Worm (Caenorhabditis elegans) whole organism, L2 larva: Measurements from ENCODE around the gene prx-14.

Experiments used
- C34F6.9 ChIP-seq: fragments of 150-350 bp; optimal IDR thresholded peaks from 2 replicates; lab custom pipeline; 2014; ENCODE audit warnings: missing biosample characterization, missing genetic modification characterization
- F13H6.1 ChIP-seq: sonication (generic microtip); optimal IDR thresholded peaks from 2 replicates; lab custom pipeline; 2016; ENCODE audit warnings: missing genetic modification characterization, missing compliant biosample characterization
- R02D3.7 ChIP-seq: fragments of 150-350 bp; optimal IDR thresholded peaks from 2 replicates; lab custom pipeline; 2014; ENCODE audit warnings: missing biosample characterization, missing genetic modification characterization
- Y55F3AM.14 ChIP-seq: fragments of 200-800 bp; sonication (Bioruptor generic); optimal IDR thresholded peaks from 2 replicates; lab custom pipeline; 2018; ENCODE audit warnings: mild to moderate bottlenecking, missing genetic modification characterization, missing compliant biosample characterization
- ZK546.5 ChIP-seq: sonication (generic microtip); optimal IDR thresholded peaks from 2 replicates; lab custom pipeline; 2017; ENCODE audit warnings: missing biosample characterization, missing genetic modification characterization
- alr-1 ChIP-seq: fragments of 150-350 bp; optimal IDR thresholded peaks from 2 replicates; lab custom pipeline; 2014; ENCODE audit warnings: missing biosample characterization, missing genetic modification characterization
- aly-2 ChIP-seq: fragments of 150-350 bp; optimal IDR thresholded peaks from 2 replicates; lab custom pipeline; 2014; ENCODE audit warnings: missing biosample characterization, missing genetic modification characterization
- ama-1 ChIP-seq: fragments of 150-350 bp; optimal IDR thresholded peaks from 2 replicates; lab custom pipeline; 2018; ENCODE audit warnings: inconsistent platforms
- blmp-1 ChIP-seq: sonication (generic microtip); optimal IDR thresholded peaks from 2 replicates; lab custom pipeline; 2017; ENCODE audit warnings: missing genetic modification characterization, mild to moderate bottlenecking, missing compliant biosample characterization, antibody characterized with exemption, moderate library complexity; ENCODE audit not compliant: insufficient read depth
- ceh-16 ChIP-seq: fragments of 150-350 bp; optimal IDR thresholded peaks from 2 replicates; lab custom pipeline; 2014; ENCODE audit warnings: missing biosample characterization, missing genetic modification characterization
- ceh-82 ChIP-seq: fragments of 150-350 bp; optimal IDR thresholded peaks from 2 replicates; lab custom pipeline; 2014; ENCODE audit warnings: missing biosample characterization, missing genetic modification characterization
- crh-2 ChIP-seq: sonication (generic microtip); optimal IDR thresholded peaks from 2 replicates; lab custom pipeline; 2017; ENCODE audit warnings: missing biosample characterization, missing genetic modification characterization
- dmd-4 ChIP-seq: sonication (generic microtip); optimal IDR thresholded peaks from 2 replicates; lab custom pipeline; 2017; ENCODE audit warnings: missing biosample characterization, missing genetic modification characterization
- egl-27 ChIP-seq: sonication (generic microtip); optimal IDR thresholded peaks from 3 replicates; lab custom pipeline; 2017; ENCODE audit warnings: missing biosample characterization, missing genetic modification reagents, missing genetic modification characterization
- elt-3 ChIP-seq: sonication (generic microtip); optimal IDR thresholded peaks from 2 replicates; lab custom pipeline; 2017; ENCODE audit warnings: missing biosample characterization, missing genetic modification characterization
- fos-1 ChIP-seq: fragments of 150-350 bp; optimal IDR thresholded peaks from 2 replicates; lab custom pipeline; 2014; ENCODE audit warnings: missing biosample characterization, missing genetic modification characterization
- gmeb-1 ChIP-seq: fragments of 150-350 bp; optimal IDR thresholded peaks from 2 replicates; lab custom pipeline; 2014; ENCODE audit warnings: missing biosample characterization, missing genetic modification characterization
- lin-11 ChIP-seq: fragments of 150-350 bp; sonication (generic microtip); optimal IDR thresholded peaks from 2 replicates; lab custom pipeline; 2014; ENCODE audit warnings: missing biosample characterization, missing genetic modification characterization, inconsistent platforms, mixed read lengths
- lin-13 ChIP-seq: fragments of 150-350 bp; optimal IDR thresholded peaks from 2 replicates; lab custom pipeline; 2014; ENCODE audit warnings: missing biosample characterization, missing genetic modification reagents, missing genetic modification characterization
- lin-39 ChIP-seq: fragments of 150-350 bp; optimal IDR thresholded peaks from 2 replicates; lab custom pipeline; 2014; ENCODE audit warnings: missing biosample characterization, missing genetic modification reagents, missing genetic modification characterization
- lsy-2 ChIP-seq, 2 experiments: fragments of 150-350 bp in 1 of 2; sonication (generic microtip) in 1 of 2; optimal IDR thresholded peaks; 2 replicates each; lab custom pipeline; 2014 to 2017; ENCODE audit warnings: missing biosample characterization in 2 of 2, missing genetic modification characterization in 2 of 2
- mab-5 ChIP-seq: fragments of 150-350 bp; optimal IDR thresholded peaks from 2 replicates; lab custom pipeline; 2014; ENCODE audit warnings: missing biosample characterization, missing genetic modification characterization
- mbf-1 ChIP-seq: sonication (generic microtip); optimal IDR thresholded peaks from 2 replicates; lab custom pipeline; 2017; ENCODE audit warnings: missing biosample characterization, missing genetic modification characterization
- mdl-1 ChIP-seq, 2 experiments: fragments of 150-350 bp in 1 of 2; sonication (generic microtip) in 1 of 2; optimal IDR thresholded peaks; 2 replicates each; lab custom pipeline; 2017; ENCODE audit warnings: missing biosample characterization in 2 of 2, missing genetic modification characterization in 2 of 2
- nhr-10 ChIP-seq: sonication (generic microtip); optimal IDR thresholded peaks from 2 replicates; lab custom pipeline; 2017; ENCODE audit warnings: missing biosample characterization, missing genetic modification characterization
- nhr-11 ChIP-seq: fragments of 150-350 bp; optimal IDR thresholded peaks from 2 replicates; lab custom pipeline; 2014; ENCODE audit warnings: missing biosample characterization, missing genetic modification characterization
- nhr-12 ChIP-seq: fragments of 150-350 bp; optimal IDR thresholded peaks from 2 replicates; lab custom pipeline; 2014; ENCODE audit warnings: missing biosample characterization, missing genetic modification characterization
- nhr-129 ChIP-seq: fragments of 150-350 bp; optimal IDR thresholded peaks from 2 replicates; lab custom pipeline; 2014; ENCODE audit warnings: missing biosample characterization, missing genetic modification characterization
- nhr-21 ChIP-seq: fragments of 150-350 bp; optimal IDR thresholded peaks from 2 replicates; lab custom pipeline; 2014; ENCODE audit warnings: missing biosample characterization, missing genetic modification characterization
- nhr-23 ChIP-seq: fragments of 150-350 bp; optimal IDR thresholded peaks from 2 replicates; lab custom pipeline; 2014; ENCODE audit warnings: missing biosample characterization, missing genetic modification reagents, missing genetic modification characterization
- nhr-237 ChIP-seq: fragments of 150-350 bp; optimal IDR thresholded peaks from 2 replicates; lab custom pipeline; 2014; ENCODE audit warnings: missing biosample characterization, missing genetic modification characterization
- nhr-25 ChIP-seq: fragments of 150-350 bp; sonication (generic microtip); optimal IDR thresholded peaks from 3 replicates; lab custom pipeline; 2014; ENCODE audit warnings: missing biosample characterization, missing genetic modification characterization
- nhr-6 ChIP-seq: fragments of 150-350 bp; optimal IDR thresholded peaks from 2 replicates; lab custom pipeline; 2014; ENCODE audit warnings: missing biosample characterization, missing genetic modification characterization
- nhr-77 ChIP-seq: fragments of 150-350 bp; optimal IDR thresholded peaks from 2 replicates; lab custom pipeline; 2014; ENCODE audit warnings: missing biosample characterization, missing genetic modification characterization
- peb-1 ChIP-seq: fragments of 150-350 bp; optimal IDR thresholded peaks from 2 replicates; lab custom pipeline; 2014; ENCODE audit warnings: missing biosample characterization, missing genetic modification characterization
- sem-4 ChIP-seq: fragments of 150-350 bp; optimal IDR thresholded peaks from 2 replicates; lab custom pipeline; 2014; ENCODE audit warnings: missing biosample characterization, missing genetic modification reagents, missing genetic modification characterization
- skn-1 ChIP-seq: sonication (generic microtip); optimal IDR thresholded peaks from 2 replicates; lab custom pipeline; 2017; ENCODE audit warnings: missing biosample characterization, missing genetic modification characterization
- sma-3 ChIP-seq: sonication (generic microtip); optimal IDR thresholded peaks from 2 replicates; lab custom pipeline; 2016; ENCODE audit warnings: missing genetic modification reagents, missing genetic modification characterization, missing compliant biosample characterization
- sma-9 ChIP-seq, 2 experiments: fragments of 150-350 bp in 1 of 2; sonication (generic microtip) in 1 of 2; optimal IDR thresholded peaks; 2 replicates each; lab custom pipeline; 2014 to 2016; ENCODE audit warnings: missing genetic modification characterization in 2 of 2, mild to moderate bottlenecking in 1 of 2, missing biosample characterization in 1 of 2, missing compliant biosample characterization in 1 of 2, missing genetic modification reagents in 1 of 2, moderate library complexity in 1 of 2
- snpc-4 ChIP-seq: fragments of 150-350 bp; optimal IDR thresholded peaks from 2 replicates; lab custom pipeline; 2014; ENCODE audit warnings: missing biosample characterization, missing genetic modification characterization
- unc-55 ChIP-seq: fragments of 150-350 bp; sonication (generic microtip); optimal IDR thresholded peaks from 3 replicates; lab custom pipeline; 2014; ENCODE audit warnings: missing biosample characterization, missing genetic modification reagents, missing genetic modification characterization
- unc-62 ChIP-seq: fragments of 150-350 bp; optimal IDR thresholded peaks from 2 replicates; lab custom pipeline; 2014; ENCODE audit warnings: missing biosample characterization, missing genetic modification reagents, missing genetic modification characterization
- zag-1 ChIP-seq: fragments of 150-350 bp; optimal IDR thresholded peaks from 2 replicates; lab custom pipeline; 2014; ENCODE audit warnings: missing biosample characterization, missing genetic modification characterization
- ztf-1 ChIP-seq: fragments of 200-800 bp; sonication (Bioruptor generic); conservative IDR thresholded peaks from 2 replicates; pipeline ENCODE4 v1.3.6; 2022; ENCODE audit warnings: missing genetic modification characterization, missing compliant biosample characterization
- ztf-11 ChIP-seq: sonication (generic microtip); optimal IDR thresholded peaks from 2 replicates; lab custom pipeline; 2017; ENCODE audit warnings: missing biosample characterization, missing genetic modification characterization
- ztf-4 ChIP-seq: fragments of 150-350 bp; optimal IDR thresholded peaks from 2 replicates; lab custom pipeline; 2014; ENCODE audit warnings: missing biosample characterization, missing genetic modification characterization

Gene prx-14

DNA sequence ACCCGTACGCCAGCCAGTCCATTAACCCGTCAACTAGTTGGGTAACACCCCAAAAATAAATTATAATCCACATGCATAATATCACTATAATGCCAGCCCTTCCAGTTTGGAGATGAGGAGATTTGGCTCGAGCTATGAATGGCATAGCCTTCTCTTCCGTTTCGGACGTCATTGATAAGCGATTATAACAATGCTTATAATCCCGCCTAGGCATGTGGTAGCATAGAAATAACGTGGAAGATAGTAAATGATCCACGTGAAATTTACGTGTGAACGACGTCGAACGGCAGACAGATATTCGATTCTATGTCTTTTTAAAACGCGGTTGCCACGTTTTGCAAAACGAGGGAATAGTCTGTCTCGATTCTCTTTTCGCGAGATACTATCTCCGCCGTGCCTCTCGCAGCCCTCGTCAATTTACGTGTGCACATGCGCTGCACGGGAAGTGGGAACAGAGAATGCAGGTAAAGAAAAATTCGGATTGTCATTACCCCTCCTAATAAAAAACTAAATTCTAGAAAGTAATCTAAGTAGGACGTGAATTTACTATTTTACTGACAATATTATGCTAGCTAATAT lies 34.1 kb upstream of the prx-14 start:
- TF ChIP-seq gmeb-1 (tag; lab: Kevin White, UChicago) (peak; percentile 20), C34F6.9 (tag; lab: Kevin White, UChicago) (peak; percentile 13), crh-2 (tag; lab: Kevin White, UChicago) (peak; percentile 52), peb-1 (no peak), nhr-129 (tag; lab: Kevin White, UChicago) (peak; percentile 42), sma-9 (GFP tag; optimal IDR thresholded peaks at IDR 0.05; lab: Kevin White, UChicago) (no peak), sma-9 (tag; optimal IDR thresholded peaks at IDR 0.05; lab: Kevin White, UChicago) (no peak), ZK546.5 (tag; lab: Kevin White, UChicago) (no peak)

DNA sequence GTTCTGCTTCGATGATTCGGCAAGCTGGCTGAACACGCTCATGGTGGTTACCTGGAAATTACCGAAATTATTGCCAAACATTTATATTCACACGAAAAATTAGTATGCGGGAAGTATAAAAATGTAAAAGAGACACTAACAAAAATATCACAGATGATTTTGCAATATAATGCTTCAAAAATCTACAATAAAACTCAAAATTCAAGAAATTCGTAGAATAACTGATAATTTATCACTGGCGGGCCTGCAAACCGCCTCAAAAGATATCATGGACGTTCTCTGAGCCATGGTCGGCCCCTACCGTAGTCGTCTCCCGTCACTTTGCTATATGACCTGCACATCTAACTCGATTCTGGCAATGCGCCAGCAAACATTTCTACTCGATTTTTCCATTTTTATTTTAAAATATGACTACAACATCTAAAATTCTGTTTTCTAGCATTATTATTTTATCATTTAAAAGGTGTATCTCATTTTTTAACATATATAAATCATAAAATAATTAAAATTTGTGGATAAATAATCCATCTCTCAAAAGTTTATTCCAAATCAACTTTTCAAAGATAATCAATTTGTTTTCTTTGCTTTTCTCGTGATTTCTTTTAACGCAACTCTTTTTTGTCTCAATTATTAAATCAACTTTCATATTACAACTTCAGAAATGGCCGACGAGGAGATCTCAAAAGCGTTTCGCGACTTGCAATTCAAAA lies 33.3 kb upstream of the prx-14 start, which contains the start of the genes F01G4.6 and pfd-1:
TSS of gene F01G4.6 (minus strand) at position 51 of the 710 bp plus-strand sequence.
TSS of gene pfd-1 (plus strand) at position 660 of the 710 bp plus-strand sequence.
- TF ChIP-seq lin-13 (GFP tag; lab: Kevin White, UChicago) (peak; percentile 96), dmd-4 (tag; lab: Kevin White, UChicago) (no peak), nhr-77 (no peak), unc-62 (GFP tag; lab: Kevin White, UChicago) (no peak), R02D3.7 (tag; lab: Kevin White, UChicago) (peak; percentile 53), crh-2 (tag; lab: Kevin White, UChicago) (peak; percentile 97), ama-1 (lab: Kevin White, UChicago) (peak; percentile 36), elt-3 (tag; lab: Kevin White, UChicago) (no peak), peb-1 (no peak), ztf-4 (tag; lab: Kevin White, UChicago) (peak; percentile 94), ztf-11 (tag; lab: Kevin White, UChicago) (no peak), snpc-4 (tag; lab: Kevin White, UChicago) (peak; percentile 72), sem-4 (tag; lab: Kevin White, UChicago) (peak; percentile 92), mab-5 (peak; percentile 73), C34F6.9 (tag; lab: Kevin White, UChicago) (peak; percentile 93), nhr-23 (tag; lab: Kevin White, UChicago) (no peak), nhr-237 (tag; lab: Kevin White, UChicago) (peak; percentile 49), Y55F3AM.14 (GFP tag; lab: Kevin White, UChicago) (peak; percentile 76), nhr-129 (tag; lab: Kevin White, UChicago) (peak; percentile 91), fos-1 (tag; lab: Kevin White, UChicago) (peak; percentile 81), lsy-2 (tag; optimal IDR thresholded peaks at IDR 0.05; lab: Kevin White, UChicago) (peak; percentile 97 to 99), nhr-12 (tag; lab: Kevin White, UChicago) (no peak), alr-1 (tag; lab: Kevin White, UChicago) (no peak), aly-2 (tag; lab: Kevin White, UChicago) (no peak), egl-27 (tag; lab: Kevin White, UChicago) (peak; percentile 86), nhr-6 (tag; lab: Kevin White, UChicago) (peak; percentile 92), ztf-1 (no peak), lin-11 (tag; lab: Kevin White, UChicago) (peak; percentile 95), lin-39 (tag; lab: Kevin White, UChicago) (no peak), F13H6.1 (tag; lab: Kevin White, UChicago) (peak; percentile 91), nhr-21 (tag; lab: Kevin White, UChicago) (peak; percentile 92), ceh-16 (tag; lab: Kevin White, UChicago) (peak; percentile 31), nhr-10 (peak; percentile 69), gmeb-1 (tag; lab: Kevin White, UChicago) (peak; percentile 91), blmp-1 (tag; lab: Kevin White, UChicago) (peak; percentile 76), ceh-82 (tag; lab: Kevin White, UChicago) (peak; percentile 80), mbf-1 (tag; lab: Kevin White, UChicago) (no peak), zag-1 (tag; lab: Kevin White, UChicago) (peak; percentile 98), mdl-1 (tag; optimal IDR thresholded peaks at IDR 0.05; lab: Kevin White, UChicago) (peak; percentile 50 to 65), sma-9 (GFP tag; optimal IDR thresholded peaks at IDR 0.05; lab: Kevin White, UChicago) (peak; percentile 95), sma-9 (tag; optimal IDR thresholded peaks at IDR 0.05; lab: Kevin White, UChicago) (no peak), ZK546.5 (tag; lab: Kevin White, UChicago) (peak; percentile 98), nhr-25 (tag; lab: Kevin White, UChicago) (peak; percentile 93), nhr-11 (tag; lab: Kevin White, UChicago) (no peak), unc-55 (peak; percentile 98), skn-1 (tag; lab: Kevin White, UChicago) (peak; percentile 62), sma-3 (GFP tag; lab: Kevin White, UChicago) (peak; percentile 96)
